Fruit fly (Drosophila melanogaster) whole organism, larva: Measurements from ENCODE around the gene Ir7e.

ENCODE experiments used
- noc ChIP-seq: fragments of 200-800 bp; sonication (Bioruptor generic); optimal IDR thresholded peaks from 3 replicates; lab custom pipeline; 2019; ENCODE audit warnings: missing biosample characterization, mild to moderate bottlenecking, missing genetic modification characterization, moderate library complexity

Ir7e gene

DNA sequence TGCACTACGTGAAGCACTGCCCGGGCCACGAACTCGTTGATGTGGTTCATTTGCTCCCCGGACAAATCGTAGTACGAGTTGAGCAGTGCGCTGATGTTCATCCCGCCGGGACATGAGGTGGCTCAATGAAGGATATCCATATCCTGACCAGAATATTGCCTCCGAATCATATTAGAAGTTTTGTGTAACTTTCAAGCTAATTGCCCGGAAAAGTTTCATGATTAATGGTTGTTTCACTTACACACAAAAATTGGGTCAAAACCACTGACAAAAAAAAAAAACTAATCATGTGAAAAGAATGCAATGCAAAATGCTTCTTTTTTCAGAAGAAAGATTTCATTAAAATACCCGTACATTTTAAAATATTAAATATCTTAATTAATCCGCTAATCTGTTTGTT, at the start of gene Ir7e:
Gene Ir7e, minus strand, starts transcription at position 101 of the 400 bp plus-strand sequence.
- no peak for TF ChIP-seq noc (tag; lab: Kevin White, UChicago)

DNA sequence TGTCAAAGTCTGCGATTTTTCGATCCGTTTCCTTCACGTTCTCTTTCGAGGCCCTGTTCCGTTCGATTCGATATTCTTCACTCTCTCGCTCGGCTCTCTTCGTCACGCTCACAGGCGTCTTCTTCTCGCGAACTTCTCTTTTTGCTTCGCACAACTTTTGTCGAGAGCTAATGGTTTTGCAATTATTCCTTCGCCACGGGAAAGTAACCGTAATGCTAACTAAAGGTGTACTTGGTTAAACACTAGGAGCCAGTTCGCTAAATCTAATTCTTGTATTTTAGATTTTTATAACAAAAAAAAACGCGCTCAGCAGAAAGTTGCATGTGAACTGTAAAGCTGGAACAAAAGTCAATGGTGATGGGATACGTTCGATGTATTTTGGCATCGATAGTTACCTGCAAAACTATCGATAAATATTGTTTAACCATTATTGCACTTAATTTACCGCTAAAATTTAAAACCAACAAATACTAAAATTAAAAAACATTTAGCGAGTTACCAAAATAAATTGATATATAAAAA, 49.6 kb upstream of the Ir7e start, which contains the start of gene mahe:
Gene mahe, minus strand, starts transcription at position 355 of the 522 bp plus-strand sequence.
- TF ChIP-seq noc (tag; lab: Kevin White, UChicago) = no peak

DNA sequence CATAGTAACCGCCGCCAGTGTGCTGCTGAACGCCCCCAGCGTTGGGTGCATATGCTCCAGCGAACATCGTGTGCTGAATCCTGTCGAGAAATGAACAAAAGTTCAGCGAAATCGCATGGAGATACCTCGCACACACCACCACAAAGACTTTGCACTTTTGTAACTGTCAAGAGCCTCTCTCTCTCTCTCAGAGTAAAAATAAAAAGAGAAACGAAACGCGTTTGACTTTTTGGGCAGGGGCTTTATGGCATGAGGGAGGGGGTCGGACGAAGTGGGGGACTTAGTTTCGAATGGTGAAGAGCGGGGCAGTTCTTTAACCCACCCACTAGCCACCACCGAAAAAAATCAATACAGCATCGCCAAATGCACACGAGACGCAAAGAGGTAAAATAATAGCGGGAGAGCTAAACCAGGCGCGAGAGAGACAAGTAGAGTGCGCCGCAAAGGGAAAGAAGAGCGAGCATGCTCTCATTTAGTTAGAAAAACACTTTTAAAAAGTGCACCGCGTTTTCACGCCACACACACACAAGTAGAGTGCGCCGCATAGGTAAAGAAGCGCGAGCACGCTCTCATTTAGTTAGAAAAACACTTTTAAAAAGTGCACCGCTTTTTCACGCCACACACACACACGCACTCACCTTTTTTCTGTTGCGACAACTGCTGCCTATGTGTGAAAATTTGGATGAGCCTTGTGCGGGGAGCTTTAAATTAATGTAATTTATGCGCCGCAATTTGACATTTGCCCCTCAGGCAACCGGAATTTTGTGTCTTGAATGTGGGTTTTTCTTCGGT, 49.0 kb upstream of the Ir7e start:
- TF ChIP-seq noc (tag; lab: Kevin White, UChicago) = no peak

DNA sequence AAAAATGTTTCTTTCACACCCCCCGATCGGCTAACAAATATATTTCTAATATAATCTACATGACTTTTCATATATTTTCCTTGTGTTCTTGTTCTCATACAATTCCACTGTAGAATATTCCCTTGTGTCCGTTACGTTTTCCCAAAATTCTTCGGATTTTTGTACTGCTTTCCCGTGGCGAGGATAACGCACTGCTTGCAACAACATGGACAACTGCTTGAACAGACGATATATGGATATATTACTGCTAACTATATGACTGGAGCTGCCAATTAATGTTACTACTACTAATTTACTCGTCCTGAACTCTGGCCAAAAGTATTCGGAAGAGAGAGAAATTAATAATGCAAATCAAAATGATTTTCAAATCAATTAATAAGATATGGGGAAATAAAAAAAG, 43.4 kb upstream of the Ir7e start:
- TF ChIP-seq noc (tag; lab: Kevin White, UChicago) = no peak

DNA sequence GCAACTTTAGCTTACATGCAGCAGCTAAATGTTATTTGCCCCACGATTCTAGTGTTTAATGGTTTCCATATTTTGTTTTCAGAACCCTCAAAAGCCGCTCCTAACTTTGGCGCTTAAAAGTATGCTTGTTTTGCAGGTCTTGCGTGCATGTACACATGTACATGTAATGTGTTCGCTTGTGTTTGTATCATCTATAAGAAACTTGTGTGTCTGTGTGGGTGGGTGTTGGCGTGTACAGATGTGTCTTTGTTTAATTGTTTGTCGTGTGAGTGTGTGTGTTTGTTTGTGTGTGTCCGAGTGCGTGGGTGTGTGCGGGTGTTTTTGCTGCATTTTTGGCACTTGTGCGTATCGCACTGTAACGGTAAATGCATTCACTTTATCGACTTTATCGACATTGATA, 41.6 kb upstream of the Ir7e start:
- TF ChIP-seq noc (tag; lab: Kevin White, UChicago) = no peak

DNA sequence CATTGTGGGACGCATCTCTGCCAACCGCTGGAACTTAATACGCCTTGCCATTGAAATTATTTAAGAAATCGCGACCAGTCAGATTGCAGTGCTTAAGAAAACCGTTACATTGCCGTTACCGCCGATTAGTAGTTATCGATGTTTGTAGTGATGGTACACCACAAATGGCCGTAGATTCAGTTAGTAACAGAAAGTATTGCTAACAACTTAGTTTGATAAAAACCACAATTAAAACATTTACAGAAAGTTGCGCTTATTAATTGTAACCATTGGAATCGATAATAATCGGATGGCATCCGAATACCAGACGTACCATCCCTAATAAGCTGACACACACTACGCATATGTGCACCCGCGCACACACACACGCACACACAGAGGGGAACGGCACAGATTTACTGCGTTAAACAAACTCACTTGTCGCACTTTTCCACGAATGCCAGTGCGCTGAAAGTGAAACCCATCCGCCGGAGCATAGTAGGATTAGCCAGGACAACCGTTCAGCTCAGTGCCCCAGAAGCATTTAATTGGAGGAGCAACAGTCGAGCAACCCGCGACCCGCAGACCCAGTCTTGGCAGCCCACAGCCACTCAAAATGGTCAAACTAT, 38.7 kb upstream of the Ir7e start, which contains the start of the genes hdm and Ykt6:
Gene hdm, minus strand, starts transcription at position 51 of the 608 bp plus-strand sequence.
Gene Ykt6, plus strand, starts transcription at position 329 of the 608 bp plus-strand sequence.
- TF ChIP-seq noc (tag; lab: Kevin White, UChicago) = no peak

DNA sequence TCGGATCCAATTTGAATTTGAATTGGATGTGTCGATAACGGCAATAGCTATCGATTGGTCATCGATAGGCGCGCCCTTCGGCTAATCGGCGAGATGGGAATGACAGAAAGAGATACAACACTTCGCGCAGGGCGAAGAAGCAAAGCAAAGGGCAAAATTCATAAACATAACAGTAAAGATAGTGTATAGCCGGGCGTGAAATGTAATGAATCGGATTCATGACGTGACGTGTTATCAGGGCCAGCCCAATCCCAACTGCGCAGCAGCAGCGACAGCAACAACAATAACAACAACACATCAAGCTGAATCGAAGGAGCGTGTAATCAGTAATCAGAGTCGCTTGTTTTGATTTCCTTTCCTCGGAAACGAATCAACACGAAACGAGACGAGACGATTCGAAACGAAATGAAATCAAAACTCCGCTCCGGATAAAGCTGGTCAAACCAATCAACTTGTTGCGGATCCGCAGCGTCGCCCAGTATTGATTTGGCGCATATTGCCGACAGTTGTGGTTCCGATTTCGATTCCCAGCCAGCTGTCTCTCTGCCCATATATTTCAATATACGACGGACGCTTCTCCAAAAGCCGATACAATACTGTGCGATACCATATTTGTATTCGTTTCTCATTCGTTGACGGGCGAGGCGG, 30.6 kb upstream of the Ir7e start, which contains the start of gene snz:
Gene snz, plus strand, starts transcription at position 107 of the 648 bp plus-strand sequence.
- no peak for TF ChIP-seq noc (tag; lab: Kevin White, UChicago)

DNA sequence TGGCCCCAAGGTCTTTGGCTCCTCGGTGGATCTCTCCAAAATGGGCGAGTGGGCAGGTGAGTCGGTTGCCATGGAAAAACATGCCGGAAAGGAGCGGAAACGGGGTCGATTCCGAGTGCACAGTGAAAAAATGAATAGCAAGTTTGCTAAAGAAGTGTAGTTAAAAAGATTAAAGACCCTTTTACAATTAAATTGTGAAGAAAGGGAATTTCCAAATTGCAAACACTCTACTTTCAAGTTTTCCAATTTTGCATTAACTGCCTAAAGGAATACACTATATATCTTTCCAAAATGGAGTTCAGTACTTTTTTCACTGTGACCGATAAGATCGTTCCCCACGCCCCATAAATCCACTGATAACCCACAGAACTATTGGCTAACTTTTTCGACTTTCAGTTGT, 28.0 kb upstream of the Ir7e start:
- no peak for TF ChIP-seq noc (tag; lab: Kevin White, UChicago)

DNA sequence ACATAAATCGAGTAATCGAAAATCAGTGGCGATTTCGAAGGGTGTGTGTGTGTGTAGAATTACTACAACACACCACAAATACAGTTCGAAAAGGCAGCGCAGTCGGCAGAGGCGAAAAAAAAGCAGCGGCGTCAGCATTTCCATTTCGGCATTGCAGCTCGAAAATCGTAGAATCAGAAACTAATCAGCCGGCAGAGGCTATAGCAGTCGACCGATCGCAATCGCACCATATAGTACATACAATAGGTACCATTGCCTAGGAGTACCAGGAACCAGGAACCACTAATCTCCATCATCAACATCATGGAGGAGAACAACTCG, 27.6 kb upstream of the Ir7e start:
- TF ChIP-seq noc (tag; lab: Kevin White, UChicago) = no peak

DNA sequence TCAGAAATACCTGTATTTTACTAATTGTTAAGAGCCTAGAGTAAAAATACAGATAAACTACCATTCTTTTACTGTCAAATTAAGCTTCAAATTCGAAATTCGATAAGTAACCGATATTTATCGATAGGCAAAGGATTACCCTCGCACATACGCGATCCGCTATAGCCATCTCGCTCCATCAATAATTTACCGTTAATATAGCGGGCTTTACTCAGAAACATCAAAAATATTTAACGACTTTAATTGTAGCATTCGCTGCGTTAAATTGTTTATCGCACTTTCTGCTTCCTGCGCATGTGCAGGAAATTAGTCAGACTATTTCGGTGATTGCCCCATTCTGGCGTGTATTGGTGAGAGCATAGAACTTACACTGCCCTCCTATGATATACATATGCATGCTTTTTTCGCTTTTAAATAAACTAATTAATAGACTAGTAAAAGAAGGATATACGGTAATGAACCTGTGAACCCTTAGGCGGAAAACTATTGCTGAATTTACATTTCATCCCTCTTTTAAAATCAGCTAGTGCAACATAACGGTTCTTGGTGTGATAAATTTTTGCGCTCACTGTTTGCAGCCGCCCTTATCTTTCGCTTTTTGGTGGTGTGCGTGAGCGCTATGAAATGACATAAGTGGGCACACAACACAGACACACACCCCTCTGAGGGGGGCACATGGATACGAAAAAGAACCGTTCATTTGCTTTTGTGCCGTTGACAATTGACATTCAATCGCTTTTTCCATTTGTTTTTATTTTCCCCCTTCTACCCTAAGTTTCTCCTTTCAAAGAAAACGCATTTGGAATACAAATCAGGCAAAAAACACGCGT, 27.0 kb upstream of the Ir7e start, which contains the start of the genes dpr14 and spidey:
Gene dpr14, minus strand, starts transcription at position 48 of the 830 bp plus-strand sequence.
Gene spidey, plus strand, starts transcription at position 693 of the 830 bp plus-strand sequence.
- TF ChIP-seq noc (tag; lab: Kevin White, UChicago) = peak; percentile 95

DNA sequence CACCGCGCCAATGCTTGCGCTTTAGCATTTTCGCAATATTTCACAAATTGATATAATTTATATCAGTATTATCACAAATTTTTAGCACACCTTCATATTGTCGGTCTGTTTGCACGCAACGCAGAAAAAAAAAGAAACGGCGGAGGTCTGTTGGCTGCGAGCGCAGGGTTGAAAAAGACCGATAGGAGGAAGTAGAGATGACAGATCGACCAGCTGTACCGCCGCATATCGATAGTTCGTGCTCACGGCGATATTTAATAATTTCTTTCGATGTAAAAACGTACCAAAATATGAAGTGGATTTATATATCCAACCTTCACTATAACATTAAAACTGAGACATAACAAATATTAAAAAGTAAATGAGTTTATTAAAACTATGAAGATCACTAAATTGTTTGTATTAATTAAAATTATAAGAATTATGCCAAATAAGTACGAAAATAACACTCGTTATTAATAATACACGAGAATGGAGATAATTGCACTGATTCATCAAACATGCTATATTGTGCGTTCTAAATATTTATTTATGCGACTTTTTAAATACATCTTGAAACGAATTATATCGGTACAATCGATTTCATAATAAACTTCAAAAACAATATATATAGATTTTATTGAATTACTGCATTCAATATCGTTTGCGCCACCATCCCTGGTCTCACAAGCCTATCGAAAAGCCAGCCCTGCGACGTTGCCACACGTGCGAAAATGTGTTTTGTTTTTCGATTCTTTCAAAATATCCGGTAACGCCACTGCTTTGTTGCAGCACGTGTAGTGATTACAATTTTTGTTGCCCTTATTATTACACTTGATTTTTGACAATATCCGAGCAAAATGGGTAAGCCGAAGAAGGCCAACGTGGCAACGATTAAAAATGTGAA, 19.9 kb upstream of the Ir7e start, which contains the start of the genes RpS6 and bys:
Gene RpS6, minus strand, starts transcription at position 179 of the 886 bp plus-strand sequence.
Gene bys, plus strand, starts transcription at position 728 of the 886 bp plus-strand sequence.
- peak; percentile 17 for TF ChIP-seq noc (tag; lab: Kevin White, UChicago)

DNA sequence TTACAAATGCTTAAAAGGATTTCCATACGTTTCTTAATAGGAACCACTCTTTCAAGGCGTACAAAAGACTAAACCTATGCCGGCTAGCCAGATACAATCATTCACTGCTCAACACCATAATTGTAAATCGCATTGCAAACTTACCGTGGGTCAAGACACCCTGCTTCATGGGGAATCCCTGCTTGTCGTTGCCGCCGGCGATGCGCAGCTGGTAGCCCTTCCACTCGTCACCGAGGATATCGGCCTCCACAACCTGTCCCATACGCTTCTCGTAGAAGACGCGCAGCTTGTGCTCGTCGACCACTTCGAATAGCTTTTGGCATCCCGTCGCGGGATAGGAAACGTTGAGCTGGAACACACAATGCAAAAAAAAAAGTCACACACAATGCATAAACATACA, 19.2 kb upstream of the Ir7e start:
- no peak for TF ChIP-seq noc (tag; lab: Kevin White, UChicago)

DNA sequence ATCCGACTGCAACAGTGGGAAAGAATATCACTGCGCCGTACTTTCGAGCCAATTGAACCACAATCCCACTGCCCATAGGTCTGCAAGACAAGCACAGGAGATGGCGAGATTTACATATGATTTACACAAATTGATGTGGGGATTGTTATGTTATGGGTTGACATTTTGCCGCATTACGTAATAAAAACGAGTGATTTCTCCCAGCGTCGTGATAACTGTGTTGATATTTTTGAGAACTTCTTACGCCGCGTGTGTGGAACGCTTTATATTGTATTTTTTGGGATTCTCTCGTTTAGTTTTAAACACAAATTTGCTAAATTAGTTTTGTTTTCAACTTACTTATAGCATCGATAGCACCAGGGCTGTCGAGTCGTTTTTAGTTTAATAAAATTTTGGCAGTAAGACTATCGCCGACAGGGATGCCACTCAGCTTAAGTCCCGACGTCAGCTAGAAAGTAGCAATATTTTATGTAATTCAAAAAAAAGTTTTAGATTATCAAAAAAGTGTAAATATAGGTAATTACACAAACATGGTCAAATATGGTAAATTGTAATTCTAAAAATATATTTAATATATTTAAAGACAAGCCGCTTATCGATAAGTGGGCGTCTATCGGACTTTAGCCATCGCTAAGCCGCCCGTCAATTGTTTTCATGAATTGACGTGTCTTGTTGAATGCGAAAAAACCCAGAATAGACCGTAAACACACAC, 12.1 kb upstream of the Ir7e start, which contains the start of the genes CG45089, ND-MNLL and p115:
Gene CG45089, minus strand, starts transcription at position 388 of the 712 bp plus-strand sequence.
Gene ND-MNLL, minus strand, starts transcription at position 388 of the 712 bp plus-strand sequence.
Gene p115, plus strand, starts transcription at position 621 of the 712 bp plus-strand sequence.
- TF ChIP-seq noc (tag; lab: Kevin White, UChicago) = peak; percentile 55
